Worm (Caenorhabditis elegans) whole organism, L4 larva: ENCODE measurements around the gene vit-5.
A peak's percentile ranks its signal among the peaks of the same experiment; 100 is the strongest.

Experiments used
- D1046.2 ChIP-seq: fragments of 200-800 bp; sonication (Bioruptor generic); IDR thresholded peaks from 2 replicates; pipeline ENCODE4 v1.3.6; 2022; ENCODE audit warnings: missing genetic modification characterization, missing compliant biosample characterization
- F49E8.2 ChIP-seq: sonication (generic microtip); optimal IDR thresholded peaks from 2 replicates; lab custom pipeline; 2016; ENCODE audit warnings: missing compliant biosample characterization, mild to moderate bottlenecking, missing genetic modification characterization, borderline replicate concordance
- Y48G9A.11 ChIP-seq: fragments of 200-800 bp; sonication (Bioruptor generic); IDR thresholded peaks from 2 replicates; pipeline ENCODE4 v1.3.6; 2022; ENCODE audit warnings: missing genetic modification reagents, missing genetic modification characterization, missing compliant biosample characterization
- Y5F2A.4 ChIP-seq: fragments of 200-800 bp; sonication (Bioruptor generic); optimal IDR thresholded peaks from 2 replicates; lab custom pipeline; 2018; ENCODE audit warnings: mild to moderate bottlenecking, missing genetic modification characterization, missing compliant biosample characterization
- Y75B8A.6 ChIP-seq: fragments of 200-800 bp; sonication (Bioruptor generic); IDR thresholded peaks from 2 replicates; pipeline ENCODE4 v1.3.6; 2022; ENCODE audit warnings: missing genetic modification reagents, missing genetic modification characterization, missing compliant biosample characterization
- ZK546.5 ChIP-seq, 2 experiments: sonication (generic microtip); optimal IDR thresholded peaks; 2 replicates each; lab custom pipeline; 2017; ENCODE audit warnings: missing biosample characterization in 2 of 2, missing genetic modification characterization in 2 of 2
- aha-1 ChIP-seq: fragments of 150-350 bp; peaks from one replicate; lab custom pipeline; 2014; ENCODE audit warnings: missing biosample characterization, missing genetic modification characterization
- aly-2 ChIP-seq: sonication (generic microtip); optimal IDR thresholded peaks from 2 replicates; lab custom pipeline; 2018; ENCODE audit warnings: missing biosample characterization, missing genetic modification characterization
- ces-1 ChIP-seq: fragments of 150-350 bp; sonication (generic microtip); optimal IDR thresholded peaks from 4 replicates; lab custom pipeline; 2014; ENCODE audit warnings: missing biosample characterization, missing genetic modification reagents, missing genetic modification characterization
- cey-2 ChIP-seq: sonication (generic microtip); optimal IDR thresholded peaks from 3 replicates; lab custom pipeline; 2017; ENCODE audit warnings: missing genetic modification characterization, mild to moderate bottlenecking, missing compliant biosample characterization, antibody characterized with exemption, borderline replicate concordance; ENCODE audit not compliant: insufficient read depth
- dmd-6 ChIP-seq: fragments of 200-800 bp; sonication (Bioruptor generic); IDR thresholded peaks from 2 replicates; pipeline ENCODE4 v1.3.6; 2022; ENCODE audit warnings: missing genetic modification reagents, missing genetic modification characterization, missing compliant biosample characterization
- dmd-9 ChIP-seq: fragments of 200-800 bp; sonication (Bioruptor generic); IDR thresholded peaks from 2 replicates; pipeline ENCODE4 v1.3.6; 2022; ENCODE audit warnings: missing genetic modification reagents, missing genetic modification characterization, missing compliant biosample characterization
- dpl-1 ChIP-seq: fragments of 150-350 bp; optimal IDR thresholded peaks from 2 replicates; lab custom pipeline; 2014; ENCODE audit warnings: missing biosample characterization, missing genetic modification reagents, missing genetic modification characterization
- dve-1 ChIP-seq: sonication (generic microtip); optimal IDR thresholded peaks from 2 replicates; lab custom pipeline; 2017; ENCODE audit warnings: antibody characterized with exemption, mild to moderate bottlenecking, missing genetic modification characterization, missing compliant biosample characterization; ENCODE audit not compliant: insufficient read depth
- egl-27 ChIP-seq: sonication (generic microtip); optimal IDR thresholded peaks from 3 replicates; lab custom pipeline; 2017; ENCODE audit warnings: missing biosample characterization, missing genetic modification reagents, missing genetic modification characterization
- egl-43 ChIP-seq: fragments of 200-800 bp; sonication (Bioruptor generic); IDR thresholded peaks from 2 replicates; pipeline ENCODE4 v1.3.6; 2022; ENCODE audit warnings: missing genetic modification reagents, missing genetic modification characterization, missing compliant biosample characterization
- gei-8 ChIP-seq: fragments of 200-800 bp; sonication (Bioruptor generic); optimal IDR thresholded peaks from 2 replicates; lab custom pipeline; 2018; ENCODE audit warnings: mild to moderate bottlenecking, missing genetic modification characterization, missing compliant biosample characterization
- hlh-11 ChIP-seq: fragments of 200-800 bp; sonication (Bioruptor generic); optimal IDR thresholded peaks from 2 replicates; lab custom pipeline; 2018; ENCODE audit warnings: mild to moderate bottlenecking, missing genetic modification characterization, missing compliant biosample characterization
- hlh-30 ChIP-seq: sonication (generic microtip); optimal IDR thresholded peaks from 2 replicates; lab custom pipeline; 2017; ENCODE audit warnings: antibody characterized with exemption, mild to moderate bottlenecking, missing genetic modification characterization, missing compliant biosample characterization; ENCODE audit not compliant: insufficient read depth
- hmg-1.1 ChIP-seq: fragments of 200-800 bp; sonication (Bioruptor generic); IDR thresholded peaks from 2 replicates; pipeline ENCODE4 v1.3.6; 2022; ENCODE audit warnings: missing genetic modification reagents, missing genetic modification characterization, missing compliant biosample characterization
- jun-1 ChIP-seq: fragments of 150-350 bp; optimal IDR thresholded peaks from 2 replicates; lab custom pipeline; 2014; ENCODE audit warnings: missing biosample characterization, missing genetic modification reagents, missing genetic modification characterization
- lin-39 ChIP-seq: fragments of 150-350 bp; optimal IDR thresholded peaks from 2 replicates; lab custom pipeline; 2014; ENCODE audit warnings: missing biosample characterization, missing genetic modification reagents, missing genetic modification characterization
- lir-3 ChIP-seq: sonication (generic microtip); optimal IDR thresholded peaks from 2 replicates; lab custom pipeline; 2016; ENCODE audit warnings: mild to moderate bottlenecking, missing genetic modification characterization, missing compliant biosample characterization
- madf-5 ChIP-seq, 2 experiments: fragments of 200-800 bp; sonication (Bioruptor generic); IDR thresholded peaks; 2 replicates each; pipeline ENCODE4 v1.3.6; 2022; ENCODE audit warnings: missing compliant biosample characterization in 2 of 2, missing genetic modification characterization in 2 of 2
- madf-9 ChIP-seq: fragments of 200-800 bp; sonication (Bioruptor generic); conservative IDR thresholded peaks from 2 replicates; pipeline ENCODE4 v1.3.6; 2022; ENCODE audit warnings: missing genetic modification reagents, missing genetic modification characterization, missing compliant biosample characterization
- mxl-2 ChIP-seq: fragments of 200-800 bp; sonication (Bioruptor generic); conservative IDR thresholded peaks from 2 replicates; pipeline ENCODE4 v1.3.6; 2022; ENCODE audit warnings: missing genetic modification reagents, missing genetic modification characterization, missing compliant biosample characterization
- nhr-11 ChIP-seq: fragments of 150-350 bp; optimal IDR thresholded peaks from 2 replicates; lab custom pipeline; 2014; ENCODE audit warnings: missing biosample characterization, missing genetic modification characterization
- nhr-111 ChIP-seq: fragments of 200-800 bp; sonication (Bioruptor generic); optimal IDR thresholded peaks from 2 replicates; lab custom pipeline; 2018; ENCODE audit warnings: mild to moderate bottlenecking, missing genetic modification characterization, missing compliant biosample characterization
- nhr-237 ChIP-seq: sonication (generic microtip); optimal IDR thresholded peaks from 2 replicates; lab custom pipeline; 2017; ENCODE audit warnings: missing biosample characterization, missing genetic modification characterization
- nhr-25 ChIP-seq: sonication (generic microtip); optimal IDR thresholded peaks from 2 replicates; lab custom pipeline; 2017; ENCODE audit warnings: missing genetic modification characterization, mild to moderate bottlenecking, missing compliant biosample characterization, antibody characterized with exemption, moderate library complexity, borderline replicate concordance; ENCODE audit not compliant: insufficient read depth
- nhr-28 ChIP-seq: fragments of 150-350 bp; optimal IDR thresholded peaks from 2 replicates; lab custom pipeline; 2014; ENCODE audit warnings: missing biosample characterization, missing genetic modification characterization
- nhr-41 ChIP-seq: fragments of 200-800 bp; sonication (Bioruptor generic); IDR thresholded peaks from 2 replicates; pipeline ENCODE4 v1.3.6; 2022; ENCODE audit warnings: missing genetic modification reagents, missing genetic modification characterization, missing compliant biosample characterization
- nhr-48 ChIP-seq: sonication (generic microtip); optimal IDR thresholded peaks from 2 replicates; lab custom pipeline; 2016; ENCODE audit warnings: mild to moderate bottlenecking, missing genetic modification characterization, missing compliant biosample characterization
- nhr-76 ChIP-seq: fragments of 150-350 bp; optimal IDR thresholded peaks from 2 replicates; lab custom pipeline; 2014; ENCODE audit warnings: missing biosample characterization, missing genetic modification characterization
- pha-4 ChIP-seq, 2 experiments: fragments of 150-350 bp in 1 of 2; fragments of 200-800 bp in 1 of 2; sonication (Bioruptor generic) in 1 of 2; IDR thresholded peaks in 1 of 2; optimal IDR thresholded peaks in 1 of 2; 2 replicates each; pipeline versions ENCODE4 v1.3.6 to Lab custom; 2014 to 2022; ENCODE audit warnings: missing genetic modification characterization in 2 of 2, missing genetic modification reagents in 2 of 2, missing biosample characterization in 1 of 2, missing compliant biosample characterization in 1 of 2
- php-3 ChIP-seq: fragments of 200-800 bp; sonication (Bioruptor generic); IDR thresholded peaks from 2 replicates; pipeline ENCODE4 v1.3.6; 2022; ENCODE audit warnings: missing genetic modification reagents, missing genetic modification characterization, missing compliant biosample characterization
- pqm-1 ChIP-seq: sonication (generic microtip); optimal IDR thresholded peaks from 2 replicates; lab custom pipeline; 2017; ENCODE audit warnings: missing biosample characterization, missing genetic modification characterization
- rbr-2 ChIP-seq: sonication (generic microtip); optimal IDR thresholded peaks from 2 replicates; lab custom pipeline; 2016; ENCODE audit warnings: missing genotype, missing genetic modification characterization, missing compliant biosample characterization
- sdz-12 ChIP-seq: fragments of 200-800 bp; sonication (Bioruptor generic); optimal IDR thresholded peaks from 2 replicates; lab custom pipeline; 2018; ENCODE audit warnings: mild to moderate bottlenecking, missing genetic modification characterization, missing compliant biosample characterization
- set-16 ChIP-seq: fragments of 200-800 bp; sonication (Bioruptor generic); IDR thresholded peaks from 2 replicates; pipeline ENCODE4 v1.3.6; 2022; ENCODE audit warnings: missing genetic modification reagents, missing genetic modification characterization, missing compliant biosample characterization
- snpc-4 ChIP-seq: fragments of 150-350 bp; optimal IDR thresholded peaks from 2 replicates; lab custom pipeline; 2014; ENCODE audit warnings: missing biosample characterization, missing genetic modification characterization
- spr-1 ChIP-seq: sonication (generic microtip); optimal IDR thresholded peaks from 2 replicates; lab custom pipeline; 2016; ENCODE audit warnings: mild to moderate bottlenecking, missing genetic modification characterization, missing compliant biosample characterization
- unc-130 ChIP-seq: sonication (generic microtip); optimal IDR thresholded peaks from 2 replicates; lab custom pipeline; 2016; ENCODE audit warnings: missing genetic modification reagents, missing genetic modification characterization, missing compliant biosample characterization
- unc-62 ChIP-seq, 3 experiments: fragments of 150-350 bp in 1 of 3; sonication (generic microtip); optimal IDR thresholded peaks in 2 of 3; peaks in 1 of 3; 1 replicate in 1 of 3; 2 replicates in 2 of 3; lab custom pipeline; 2014 to 2017; ENCODE audit warnings: missing biosample characterization in 3 of 3, missing genetic modification characterization in 3 of 3, missing genetic modification reagents in 3 of 3, missing genotype in 1 of 3
- zfp-2 ChIP-seq: sonication (generic microtip); optimal IDR thresholded peaks from 2 replicates; lab custom pipeline; 2016; ENCODE audit warnings: mild to moderate bottlenecking, missing genetic modification characterization, missing compliant biosample characterization
- zfp-3 ChIP-seq: fragments of 200-800 bp; sonication (Bioruptor generic); conservative IDR thresholded peaks from 2 replicates; pipeline ENCODE4 v1.3.6; 2022; ENCODE audit warnings: missing genetic modification reagents, missing genetic modification characterization, missing compliant biosample characterization
- zip-11 ChIP-seq: fragments of 200-800 bp; sonication (Bioruptor generic); IDR thresholded peaks from 2 replicates; pipeline ENCODE4 v1.3.6; 2022; ENCODE audit warnings: missing genetic modification characterization, missing compliant biosample characterization
- ztf-11 ChIP-seq: fragments of 150-350 bp; optimal IDR thresholded peaks from 2 replicates; lab custom pipeline; 2014; ENCODE audit warnings: missing biosample characterization, missing genetic modification characterization
- ztf-7 ChIP-seq: fragments of 150-350 bp; optimal IDR thresholded peaks from 2 replicates; lab custom pipeline; 2014; ENCODE audit warnings: missing biosample characterization, missing genetic modification characterization

The vit-5 gene

ce11 chrX:3371264-3371663, 32.0 kb upstream of the vit-5 start (continued):
- TF ChIP-seq snpc-4 (no peak), Y75B8A.6 (no peak), ces-1 (no peak), nhr-76 (no peak), aly-2 (no peak), jun-1 (tag; lab: Kevin White, UChicago) (peak; percentile 18), dmd-6 (GFP tag; lab: Robert Waterston, UW) (peak; percentile 76), cey-2 (tag; lab: Kevin White, UChicago) (no peak), dmd-9 (no peak; the same call in 1 of the 2 replicates), nhr-28 (tag; lab: Kevin White, UChicago) (peak; percentile 37), madf-5 (GFP tag; IDR thresholded peaks at IDR 0.05; lab: Robert Waterston, UW) (peak; percentile 80 to 82; a peak in 2 of 4 replicates), nhr-111 (GFP tag; lab: Kevin White, UChicago) (peak; percentile 66), ztf-11 (tag; lab: Kevin White, UChicago) (no peak), zfp-3 (GFP tag; lab: Robert Waterston, UW) (peak; percentile 65; the same call in 1 of the 2 replicates), zip-11 (GFP tag; lab: Robert Waterston, UW) (peak; percentile 89), nhr-25 (tag; lab: Kevin White, UChicago) (no peak), pha-4 (GFP tag; IDR thresholded peaks at IDR 0.05; lab: Robert Waterston, UW) (peak; percentile 90), pha-4 (tag; optimal IDR thresholded peaks at IDR 0.05; lab: Kevin White, UChicago) (peak; percentile 34), madf-9 (GFP tag; lab: Robert Waterston, UW) (peak; percentile 93), set-16 (GFP tag; lab: Robert Waterston, UW) (no peak), unc-130 (GFP tag; lab: Kevin White, UChicago) (peak; percentile 44), F49E8.2 (peak; percentile 37), Y48G9A.11 (GFP tag; lab: Robert Waterston, UW) (peak; percentile 82), hlh-11 (tag; lab: Kevin White, UChicago) (peak; percentile 56), spr-1 (tag; lab: Kevin White, UChicago) (peak; percentile 29), lir-3 (tag; lab: Kevin White, UChicago) (peak; percentile 34), Y5F2A.4 (peak; percentile 62), dpl-1 (GFP tag; lab: Kevin White, UChicago) (no peak), nhr-11 (tag; lab: Kevin White, UChicago) (peak; percentile 33), nhr-41 (GFP tag; lab: Robert Waterston, UW) (peak; percentile 89), lin-39 (tag; lab: Kevin White, UChicago) (no peak), D1046.2 (GFP tag; lab: Robert Waterston, UW) (peak; percentile 76), mxl-2 (GFP tag; lab: Robert Waterston, UW) (peak; percentile 70; the same call in 1 of the 2 replicates), hmg-1.1 (peak; percentile 95), egl-27 (tag; lab: Kevin White, UChicago) (no peak), unc-62 (GFP tag; optimal IDR thresholded peaks at IDR 0.05 in 1 of 2; lab: Kevin White, UChicago) (no peak), unc-62 (tag; optimal IDR thresholded peaks at IDR 0.05; lab: Kevin White, UChicago) (no peak), sdz-12 (GFP tag; lab: Kevin White, UChicago) (peak; percentile 84), dve-1 (tag; lab: Kevin White, UChicago) (peak; percentile 56), ZK546.5 (tag; optimal IDR thresholded peaks at IDR 0.05; lab: Kevin White, UChicago) (no peak), pqm-1 (tag; lab: Kevin White, UChicago) (no peak), nhr-48 (peak; percentile 61), nhr-237 (tag; lab: Kevin White, UChicago) (no peak), php-3 (peak; percentile 51; the same call in 1 of the 2 replicates), rbr-2 (tag; lab: Kevin White, UChicago) (peak; percentile 79), ztf-7 (peak; percentile 55), zfp-2 (tag; lab: Kevin White, UChicago) (no peak), aha-1 (tag; lab: Kevin White, UChicago) (peak; percentile 99), hlh-30 (tag; lab: Kevin White, UChicago) (peak; percentile 72), gei-8 (GFP tag; lab: Kevin White, UChicago) (peak; percentile 81), egl-43 (GFP tag; lab: Robert Waterston, UW) (peak; percentile 96)
